Worm (Caenorhabditis elegans) whole organism, L1 larva: Measurements from ENCODE around the gene rpb-8.
A peak's percentile ranks its signal among the peaks of the same experiment; 100 is the strongest.

Experiments used
- C04F5.9 ChIP-seq: sonication (generic microtip); optimal IDR thresholded peaks from 2 replicates; lab custom pipeline; 2016; ENCODE audit warnings: missing genetic modification characterization, missing compliant biosample characterization
- C16A3.4 ChIP-seq: fragments of 150-350 bp; optimal IDR thresholded peaks from 2 replicates; lab custom pipeline; 2014; ENCODE audit warnings: missing biosample characterization, missing genetic modification characterization
- C34B4.2 ChIP-seq: sonication (generic microtip); optimal IDR thresholded peaks from 2 replicates; lab custom pipeline; 2017; ENCODE audit warnings: mild to moderate bottlenecking, missing genetic modification characterization, missing compliant biosample characterization
- F16B12.6 ChIP-seq: fragments of 150-350 bp; optimal IDR thresholded peaks from 2 replicates; lab custom pipeline; 2014; ENCODE audit warnings: missing biosample characterization, missing genetic modification characterization
- Y116A8C.19 ChIP-seq: sonication (generic microtip); optimal IDR thresholded peaks from 2 replicates; lab custom pipeline; 2016; ENCODE audit warnings: missing compliant biosample characterization, missing genetic modification characterization, borderline replicate concordance
- alr-1 ChIP-seq: fragments of 200-800 bp; sonication (Bioruptor generic); optimal IDR thresholded peaks from 2 replicates; lab custom pipeline; 2018; ENCODE audit warnings: borderline replicate concordance, mild to moderate bottlenecking, missing genetic modification characterization, missing compliant biosample characterization
- aly-2 ChIP-seq: fragments of 150-350 bp; optimal IDR thresholded peaks from 2 replicates; lab custom pipeline; 2014; ENCODE audit warnings: missing biosample characterization, missing genetic modification characterization
- ama-1 ChIP-seq: fragments of 150-350 bp; optimal IDR thresholded peaks from 2 replicates; lab custom pipeline; 2014
- ceh-8 ChIP-seq: fragments of 200-800 bp; sonication (Bioruptor generic); optimal IDR thresholded peaks from 2 replicates; lab custom pipeline; 2018; ENCODE audit warnings: mild to moderate bottlenecking, missing genetic modification characterization, moderate library complexity, missing compliant biosample characterization
- ceh-90 ChIP-seq: sonication (generic microtip); optimal IDR thresholded peaks from 2 replicates; lab custom pipeline; 2016; ENCODE audit warnings: missing genetic modification characterization, missing compliant biosample characterization
- dpl-1 ChIP-seq, 3 experiments: fragments of 150-350 bp in 2 of 3; sonication (generic microtip) in 1 of 3; optimal IDR thresholded peaks; 2 replicates each; lab custom pipeline; 2014 to 2017; ENCODE audit warnings: missing biosample characterization in 3 of 3, missing genetic modification characterization in 3 of 3, missing genetic modification reagents in 3 of 3
- dsc-1 ChIP-seq: sonication (generic microtip); optimal IDR thresholded peaks from 2 replicates; lab custom pipeline; 2016; ENCODE audit warnings: mild to moderate bottlenecking, missing genetic modification characterization, missing compliant biosample characterization
- efl-1 ChIP-seq, 4 experiments: fragments of 150-350 bp; optimal IDR thresholded peaks in 3 of 4; peaks in 1 of 4; 1 replicate in 1 of 4; 2 replicates in 3 of 4; lab custom pipeline; 2014; ENCODE audit warnings: missing biosample characterization in 2 of 4, missing genetic modification characterization in 2 of 4, missing genetic modification reagents in 2 of 4
- efl-3 ChIP-seq: fragments of 200-800 bp; sonication (Bioruptor generic); optimal IDR thresholded peaks from 2 replicates; lab custom pipeline; 2018; ENCODE audit warnings: mild to moderate bottlenecking, missing genetic modification characterization, missing compliant biosample characterization
- egl-13 ChIP-seq: sonication (generic microtip); optimal IDR thresholded peaks from 2 replicates; lab custom pipeline; 2016; ENCODE audit warnings: missing genotype, missing genetic modification reagents, missing genetic modification characterization, missing compliant biosample characterization
- elt-3 ChIP-seq, 6 experiments: fragments of 150-350 bp in 1 of 6; sonication (generic microtip); optimal IDR thresholded peaks; 2 replicates each; lab custom pipeline; 2017 to 2018; ENCODE audit warnings: missing biosample characterization in 6 of 6, missing genetic modification characterization in 6 of 6, inconsistent platforms in 1 of 6
- fkh-4 ChIP-seq: sonication (generic microtip); optimal IDR thresholded peaks from 2 replicates; lab custom pipeline; 2016; ENCODE audit warnings: missing compliant biosample characterization, missing genetic modification characterization, borderline replicate concordance
- fos-1 ChIP-seq: fragments of 150-350 bp; optimal IDR thresholded peaks from 2 replicates; lab custom pipeline; 2014; ENCODE audit warnings: missing biosample characterization, missing genetic modification characterization
- hlh-4 ChIP-seq: sonication (generic microtip); optimal IDR thresholded peaks from 2 replicates; lab custom pipeline; 2016; ENCODE audit warnings: mild to moderate bottlenecking, missing genetic modification characterization, missing compliant biosample characterization
- hpl-2 ChIP-seq: fragments of 150-350 bp; optimal IDR thresholded peaks from 2 replicates; lab custom pipeline; 2014; ENCODE audit warnings: missing biosample characterization, missing genetic modification reagents, missing genetic modification characterization
- irx-1 ChIP-seq: sonication (generic microtip); optimal IDR thresholded peaks from 2 replicates; lab custom pipeline; 2016; ENCODE audit warnings: missing genetic modification characterization, missing compliant biosample characterization
- isw-1 ChIP-seq: fragments of 200-800 bp; sonication (Bioruptor generic); IDR thresholded peaks from 2 replicates; pipeline ENCODE4 v1.3.6; 2022; ENCODE audit warnings: missing genetic modification characterization, missing compliant biosample characterization
- lin-35 ChIP-seq, 2 experiments: fragments of 150-350 bp; optimal IDR thresholded peaks; 2 replicates each; lab custom pipeline; 2014; ENCODE audit warnings: missing biosample characterization in 2 of 2, missing genetic modification characterization in 2 of 2, missing genetic modification reagents in 2 of 2
- lin-39 ChIP-seq: fragments of 150-350 bp; optimal IDR thresholded peaks from 2 replicates; lab custom pipeline; 2014; ENCODE audit warnings: missing biosample characterization, missing genetic modification reagents, missing genetic modification characterization
- lir-3 ChIP-seq: sonication (generic microtip); optimal IDR thresholded peaks from 2 replicates; lab custom pipeline; 2016; ENCODE audit warnings: mild to moderate bottlenecking, missing genetic modification characterization, moderate library complexity, missing compliant biosample characterization; ENCODE audit not compliant: poor library complexity
- mab-9 ChIP-seq: fragments of 200-800 bp; sonication (Bioruptor generic); IDR thresholded peaks from 2 replicates; pipeline ENCODE4 v1.3.6; 2022; ENCODE audit warnings: missing genetic modification reagents, missing genetic modification characterization, missing compliant biosample characterization
- mep-1 ChIP-seq: fragments of 150-350 bp; optimal IDR thresholded peaks from 2 replicates; lab custom pipeline; 2014; ENCODE audit warnings: missing biosample characterization, missing genetic modification characterization
- nhr-11 ChIP-seq: fragments of 150-350 bp; optimal IDR thresholded peaks from 2 replicates; lab custom pipeline; 2014; ENCODE audit warnings: missing biosample characterization, missing genetic modification characterization
- nhr-19 ChIP-seq: fragments of 200-800 bp; sonication (Bioruptor generic); conservative IDR thresholded peaks from 2 replicates; pipeline ENCODE4 v1.3.6; 2022; ENCODE audit warnings: missing genetic modification characterization, missing compliant biosample characterization
- nhr-20 ChIP-seq: sonication (generic microtip); optimal IDR thresholded peaks from 2 replicates; lab custom pipeline; 2016; ENCODE audit warnings: mild to moderate bottlenecking, missing genetic modification characterization, missing compliant biosample characterization
- nhr-71 ChIP-seq: sonication (generic microtip); optimal IDR thresholded peaks from 2 replicates; lab custom pipeline; 2016; ENCODE audit warnings: mild to moderate bottlenecking, missing genetic modification characterization, moderate library complexity, missing compliant biosample characterization
- nhr-85 ChIP-seq: sonication (generic microtip); peaks from one replicate; lab custom pipeline; 2016; ENCODE audit warnings: missing genetic modification characterization, inconsistent platforms, missing compliant biosample characterization
- pax-3 ChIP-seq: fragments of 200-800 bp; sonication (Bioruptor generic); optimal IDR thresholded peaks from 2 replicates; lab custom pipeline; 2018; ENCODE audit warnings: mild to moderate bottlenecking, missing genetic modification characterization, moderate library complexity, missing compliant biosample characterization
- skn-1 ChIP-seq: fragments of 150-350 bp; optimal IDR thresholded peaks from 2 replicates; lab custom pipeline; 2014; ENCODE audit warnings: missing biosample characterization, missing genetic modification characterization
- snu-23 ChIP-seq: sonication (generic microtip); optimal IDR thresholded peaks from 2 replicates; lab custom pipeline; 2016; ENCODE audit warnings: missing genetic modification characterization, missing compliant biosample characterization
- sptf-1 ChIP-seq: fragments of 150-350 bp; optimal IDR thresholded peaks from 2 replicates; lab custom pipeline; 2014; ENCODE audit warnings: missing biosample characterization, missing genetic modification characterization
- tbx-2 ChIP-seq: sonication (generic microtip); optimal IDR thresholded peaks from 2 replicates; lab custom pipeline; 2016; ENCODE audit warnings: missing genetic modification characterization, missing compliant biosample characterization
- unc-62 ChIP-seq: fragments of 150-350 bp; optimal IDR thresholded peaks from 2 replicates; lab custom pipeline; 2014; ENCODE audit warnings: missing biosample characterization, missing genetic modification reagents, missing genetic modification characterization
- zag-1 ChIP-seq: fragments of 150-350 bp; optimal IDR thresholded peaks from 2 replicates; lab custom pipeline; 2014; ENCODE audit warnings: missing biosample characterization, missing genetic modification characterization
- zip-4 ChIP-seq: fragments of 200-800 bp; sonication (Bioruptor generic); optimal IDR thresholded peaks from 2 replicates; lab custom pipeline; 2018; ENCODE audit warnings: mild to moderate bottlenecking, missing genetic modification characterization, moderate library complexity, missing compliant biosample characterization

rpb-8 gene

ce11 chrIII:4899728-4900127, 18.1 kb downstream of the rpb-8 start (continued):
- TF ChIP-seq dsc-1 (peak; percentile 100), Y116A8C.19 (peak; percentile 10), fos-1 (tag; lab: Kevin White, UChicago) (peak; percentile 97), alr-1 (tag; lab: Kevin White, UChicago) (no peak), C34B4.2 (tag; lab: Kevin White, UChicago) (peak; percentile 91), pax-3 (tag; lab: Kevin White, UChicago) (peak; percentile 100), C04F5.9 (tag; lab: Kevin White, UChicago) (peak; percentile 97), mab-9 (GFP tag; lab: Robert Waterston, UW) (peak; percentile 98), ceh-90 (peak; percentile 73), ceh-8 (GFP tag; lab: Kevin White, UChicago) (peak; percentile 99)

ce11 chrIII:4899035-4899578, 18.7 kb downstream of the rpb-8 start, which contains the start of gene nhl-2:
TSS of gene nhl-2 (minus strand) at chrIII:4899085.
- TF ChIP-seq hpl-2 (no peak), dpl-1 (GFP tag; optimal IDR thresholded peaks at IDR 0.05; lab: Kevin White, UChicago) (no peak), nhr-85 (tag; lab: Kevin White, UChicago) (peak; percentile 41), efl-1 (optimal IDR thresholded peaks at IDR 0.05; lab: Kevin White, UChicago) (no peak), efl-1 (GFP tag; optimal IDR thresholded peaks at IDR 0.05 in 1 of 2; lab: Kevin White, UChicago) (peak in 1 of 2 experiments; percentile 84), lin-35 (GFP tag; optimal IDR thresholded peaks at IDR 0.05; lab: Kevin White, UChicago) (peak in 1 of 2 experiments; percentile 5), lir-3 (tag; lab: Kevin White, UChicago) (no peak), fkh-4 (tag; lab: Kevin White, UChicago) (no peak), irx-1 (tag; lab: Kevin White, UChicago) (no peak), mab-9 (GFP tag; lab: Robert Waterston, UW) (no peak), nhr-71 (no peak)

DNA sequence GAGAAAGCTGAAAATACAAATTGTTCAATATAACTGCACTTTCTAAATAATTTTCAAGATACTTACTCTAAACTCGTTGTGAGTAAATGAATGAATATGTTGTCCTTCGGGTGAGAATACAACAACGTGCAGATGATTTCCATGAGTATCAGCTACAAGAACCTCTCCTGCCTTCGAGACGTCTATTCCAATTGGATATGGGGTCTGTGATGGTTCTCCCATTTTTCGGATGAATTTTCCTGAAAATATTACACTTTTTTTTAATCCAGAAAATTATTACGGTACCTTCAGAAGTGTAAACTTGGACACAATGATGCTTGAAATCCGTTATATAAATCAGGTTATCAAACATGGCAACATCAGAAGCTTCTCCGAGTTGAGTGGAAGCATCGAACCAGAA, 22.5 kb downstream of the rpb-8 start:
- TF ChIP-seq zip-4 (GFP tag; lab: Kevin White, UChicago) (no peak), efl-1 (optimal IDR thresholded peaks at IDR 0.05; lab: Kevin White, UChicago) (no peak), efl-1 (GFP tag; optimal IDR thresholded peaks at IDR 0.05 in 1 of 2; lab: Kevin White, UChicago) (peak in 1 of 2 experiments; percentile 83), zag-1 (tag; lab: Kevin White, UChicago) (no peak), nhr-20 (tag; lab: Kevin White, UChicago) (no peak), C04F5.9 (tag; lab: Kevin White, UChicago) (no peak), Y116A8C.19 (no peak), nhr-71 (no peak), elt-3 (tag; optimal IDR thresholded peaks at IDR 0.05; lab: Kevin White, UChicago) (no peak), isw-1 (GFP tag; lab: Robert Waterston, UW) (no peak), mep-1 (no peak), efl-3 (GFP tag; lab: Kevin White, UChicago) (no peak), skn-1 (tag; lab: Kevin White, UChicago) (no peak), aly-2 (tag; lab: Kevin White, UChicago) (peak; percentile 33)

- no peak for TF ChIP-seq Y116A8C.19
- TF ChIP-seq snu-23 (GFP tag; lab: Kevin White, UChicago) = no peak
- no peak for TF ChIP-seq sptf-1
- peak in 1 of 2 experiments; percentile 15 for TF ChIP-seq lin-35 (GFP tag; optimal IDR thresholded peaks at IDR 0.05; lab: Kevin White, UChicago)
- peak; percentile 18 for TF ChIP-seq aly-2 (tag; lab: Kevin White, UChicago)
- TF ChIP-seq fkh-4 (tag; lab: Kevin White, UChicago) = no peak
- TF ChIP-seq C34B4.2 (tag; lab: Kevin White, UChicago) = no peak
- no peak for TF ChIP-seq C04F5.9 (tag; lab: Kevin White, UChicago)
- no peak for TF ChIP-seq tbx-2
These were observed 24.3 kb downstream of the rpb-8 start, which contains the start of gene F26F4.6 for ce11 chrIII:4893540-4893939. TSS of gene F26F4.6 (minus strand) at chrIII:4893640.

ce11 chrIII:4890997-4891396, 26.8 kb downstream of the rpb-8 start, which contains the start of gene F26F4.5:
TSS of gene F26F4.5 (minus strand) at chrIII:4891252.
- TF ChIP-seq hlh-4 = no peak
- TF ChIP-seq lin-39 = no peak
- no peak for TF ChIP-seq unc-62
- no peak for TF ChIP-seq lir-3 (tag; lab: Kevin White, UChicago)
- TF ChIP-seq nhr-11 = no peak
- TF ChIP-seq nhr-19 (GFP tag; lab: Robert Waterston, UW) = no peak
- TF ChIP-seq ama-1 (lab: Kevin White, UChicago) = no peak
- no peak for TF ChIP-seq ceh-8 (GFP tag; lab: Kevin White, UChicago)
- no peak for TF ChIP-seq nhr-71
- no peak for TF ChIP-seq egl-13 (tag; lab: Kevin White, UChicago)
- TF ChIP-seq F16B12.6 (tag; lab: Kevin White, UChicago) = no peak
- TF ChIP-seq skn-1 (tag; lab: Kevin White, UChicago) = no peak
- no peak for TF ChIP-seq lin-35 (GFP tag; optimal IDR thresholded peaks at IDR 0.05; lab: Kevin White, UChicago)
- TF ChIP-seq C16A3.4 (tag; lab: Kevin White, UChicago) = no peak
- TF ChIP-seq ceh-90 = no peak
